Worm (Caenorhabditis elegans) whole organism, L3 larva: ENCODE data around the gene set-25.

ENCODE experiments used
- R02D3.7 ChIP-seq: fragments of 150-350 bp; optimal IDR thresholded peaks from 2 replicates; lab custom pipeline; 2014; ENCODE audit warnings: missing biosample characterization, missing genetic modification characterization
- aly-2 ChIP-seq: fragments of 150-350 bp; optimal IDR thresholded peaks from 2 replicates; lab custom pipeline; 2014; ENCODE audit warnings: missing biosample characterization, missing genetic modification characterization
- ama-1 ChIP-seq: fragments of 150-350 bp; optimal IDR thresholded peaks from 2 replicates; lab custom pipeline; 2018
- ceh-28 ChIP-seq: fragments of 150-350 bp; optimal IDR thresholded peaks from 2 replicates; lab custom pipeline; 2014; ENCODE audit warnings: missing biosample characterization, missing genetic modification reagents, missing genetic modification characterization
- ceh-82 ChIP-seq: fragments of 150-350 bp; optimal IDR thresholded peaks from 2 replicates; lab custom pipeline; 2014; ENCODE audit warnings: missing biosample characterization, missing genetic modification characterization
- daf-12 ChIP-seq: fragments of 150-350 bp; optimal IDR thresholded peaks from 2 replicates; lab custom pipeline; 2014; ENCODE audit warnings: missing biosample characterization, missing genetic modification reagents, missing genetic modification characterization
- egl-27 ChIP-seq: sonication (generic microtip); optimal IDR thresholded peaks from 4 replicates; lab custom pipeline; 2017; ENCODE audit warnings: missing biosample characterization, missing genetic modification reagents, missing genetic modification characterization
- egl-5 ChIP-seq: fragments of 150-350 bp; optimal IDR thresholded peaks from 2 replicates; lab custom pipeline; 2017; ENCODE audit warnings: missing biosample characterization, missing genetic modification reagents, missing genetic modification characterization, inconsistent platforms
- elt-3 ChIP-seq, 3 experiments: fragments of 150-350 bp in 1 of 3; sonication (generic microtip) in 2 of 3; optimal IDR thresholded peaks; 2 replicates in 2 of 3; 4 replicates in 1 of 3; lab custom pipeline; 2014 to 2017; ENCODE audit warnings: missing biosample characterization in 3 of 3, missing genetic modification characterization in 3 of 3
- eor-1 ChIP-seq, 2 experiments: fragments of 150-350 bp; optimal IDR thresholded peaks; 2 replicates each; lab custom pipeline; 2014 to 2018; ENCODE audit warnings: missing biosample characterization in 2 of 2, missing genetic modification characterization in 2 of 2
- fkh-10 ChIP-seq: sonication (generic microtip); optimal IDR thresholded peaks from 2 replicates; lab custom pipeline; 2017; ENCODE audit warnings: missing biosample characterization, missing genetic modification reagents, missing genetic modification characterization
- fos-1 ChIP-seq: fragments of 150-350 bp; optimal IDR thresholded peaks from 2 replicates; lab custom pipeline; 2014; ENCODE audit warnings: missing biosample characterization, missing genetic modification characterization
- jun-1 ChIP-seq: fragments of 150-350 bp; optimal IDR thresholded peaks from 2 replicates; lab custom pipeline; 2014; ENCODE audit warnings: missing biosample characterization, missing genetic modification reagents, missing genetic modification characterization
- lin-15B ChIP-seq: fragments of 150-350 bp; optimal IDR thresholded peaks from 2 replicates; lab custom pipeline; 2014; ENCODE audit warnings: missing biosample characterization, missing genetic modification characterization
- lin-39 ChIP-seq: fragments of 150-350 bp; optimal IDR thresholded peaks from 2 replicates; lab custom pipeline; 2018; ENCODE audit warnings: missing biosample characterization, missing genetic modification reagents, missing genetic modification characterization
- lsy-12 ChIP-seq: sonication (generic microtip); optimal IDR thresholded peaks from 2 replicates; lab custom pipeline; 2016; ENCODE audit warnings: mild to moderate bottlenecking, missing genetic modification characterization, missing compliant biosample characterization
- mdl-1 ChIP-seq: fragments of 150-350 bp; optimal IDR thresholded peaks from 2 replicates; lab custom pipeline; 2014; ENCODE audit warnings: missing biosample characterization, missing genetic modification characterization
- nfya-1 ChIP-seq: sonication (generic microtip); optimal IDR thresholded peaks from 2 replicates; lab custom pipeline; 2017; ENCODE audit warnings: missing genetic modification characterization, mild to moderate bottlenecking, missing compliant biosample characterization, antibody characterized with exemption, moderate library complexity; ENCODE audit not compliant: insufficient read depth
- nhr-11 ChIP-seq: fragments of 150-350 bp; optimal IDR thresholded peaks from 2 replicates; lab custom pipeline; 2014; ENCODE audit warnings: missing biosample characterization, missing genetic modification characterization
- nhr-12 ChIP-seq: fragments of 150-350 bp; optimal IDR thresholded peaks from 2 replicates; lab custom pipeline; 2014; ENCODE audit warnings: missing biosample characterization, missing genetic modification characterization
- nhr-23 ChIP-seq: fragments of 150-350 bp; optimal IDR thresholded peaks from 2 replicates; lab custom pipeline; 2014; ENCODE audit warnings: missing biosample characterization, missing genetic modification reagents, missing genetic modification characterization
- nhr-237 ChIP-seq: fragments of 150-350 bp; optimal IDR thresholded peaks from 2 replicates; lab custom pipeline; 2014; ENCODE audit warnings: missing biosample characterization, missing genetic modification characterization
- nhr-28 ChIP-seq: fragments of 150-350 bp; optimal IDR thresholded peaks from 2 replicates; lab custom pipeline; 2014; ENCODE audit warnings: missing biosample characterization, missing genetic modification characterization
- nhr-43 ChIP-seq: sonication (generic microtip); optimal IDR thresholded peaks from 2 replicates; lab custom pipeline; 2016; ENCODE audit warnings: mild to moderate bottlenecking, missing genetic modification characterization, missing compliant biosample characterization; ENCODE audit not compliant: poor library complexity, severe bottlenecking
- nhr-67 ChIP-seq: fragments of 150-350 bp; optimal IDR thresholded peaks from 2 replicates; lab custom pipeline; 2014; ENCODE audit warnings: missing biosample characterization, missing genetic modification characterization
- nhr-76 ChIP-seq: fragments of 150-350 bp; sonication (generic microtip); optimal IDR thresholded peaks from 5 replicates; lab custom pipeline; 2014; ENCODE audit warnings: missing biosample characterization, missing genetic modification characterization
- nhr-77 ChIP-seq: fragments of 150-350 bp; optimal IDR thresholded peaks from 2 replicates; lab custom pipeline; 2014; ENCODE audit warnings: missing biosample characterization, missing genetic modification characterization
- pha-4 ChIP-seq: fragments of 150-350 bp; optimal IDR thresholded peaks from 2 replicates; lab custom pipeline; 2014; ENCODE audit warnings: missing biosample characterization, missing genetic modification reagents, missing genetic modification characterization
- pqm-1 ChIP-seq: fragments of 150-350 bp; optimal IDR thresholded peaks from 2 replicates; lab custom pipeline; 2017; ENCODE audit warnings: missing biosample characterization, missing genetic modification characterization, inconsistent platforms
- sea-2 ChIP-seq: fragments of 150-350 bp; sonication (generic microtip); optimal IDR thresholded peaks from 4 replicates; lab custom pipeline; 2014; ENCODE audit warnings: missing biosample characterization, missing genetic modification reagents, missing genetic modification characterization
- skn-1 ChIP-seq: fragments of 150-350 bp; optimal IDR thresholded peaks from 2 replicates; lab custom pipeline; 2014; ENCODE audit warnings: missing biosample characterization, missing genetic modification characterization
- snpc-4 ChIP-seq: fragments of 150-350 bp; optimal IDR thresholded peaks from 2 replicates; lab custom pipeline; 2014; ENCODE audit warnings: missing biosample characterization, missing genetic modification characterization
- tbx-2 ChIP-seq: sonication (generic microtip); optimal IDR thresholded peaks from 2 replicates; lab custom pipeline; 2016; ENCODE audit warnings: mild to moderate bottlenecking, missing genetic modification characterization, missing compliant biosample characterization
- unc-39 ChIP-seq: sonication (generic microtip); optimal IDR thresholded peaks from 4 replicates; lab custom pipeline; 2017; ENCODE audit warnings: missing biosample characterization, missing genetic modification characterization
- unc-62 ChIP-seq: fragments of 150-350 bp; sonication (generic microtip); optimal IDR thresholded peaks from 4 replicates; lab custom pipeline; 2014; ENCODE audit warnings: missing biosample characterization, missing genetic modification reagents, missing genetic modification characterization
- zag-1 ChIP-seq: fragments of 150-350 bp; optimal IDR thresholded peaks from 2 replicates; lab custom pipeline; 2014; ENCODE audit warnings: missing biosample characterization, missing genetic modification characterization

Gene set-25

ce11 chrIII:13328911-13329310, 36.0 kb upstream of the set-25 start:
- TF ChIP-seq nhr-77 (tag; lab: Kevin White, UChicago) (no peak), nhr-12 (tag; lab: Kevin White, UChicago) (no peak), nhr-23 (tag; lab: Kevin White, UChicago) (no peak), egl-27 (no peak), mdl-1 (tag; lab: Kevin White, UChicago) (no peak)
- TF ChIP-seq, all 47 proteins: peak for 0

- TF ChIP-seq unc-39 (tag; lab: Kevin White, UChicago) (no peak), skn-1 (tag; lab: Kevin White, UChicago) (no peak), sea-2 (GFP tag; lab: Kevin White, UChicago) (no peak), ama-1 (lab: Kevin White, UChicago) (no peak)
Observed at ce11 chrIII:13324739-13325138, 31.8 kb upstream of the set-25 start, which contains the start of gene F53A2.1. Gene F53A2.1 (minus strand): TSS chrIII:13324839.

- TF ChIP-seq sea-2 (GFP tag; lab: Kevin White, UChicago): no peak
- no peak for TF ChIP-seq unc-39 (tag; lab: Kevin White, UChicago)
- TF ChIP-seq nhr-77 (tag; lab: Kevin White, UChicago): no peak
- no peak for TF ChIP-seq R02D3.7
- TF ChIP-seq unc-62: no peak
- no peak for TF ChIP-seq fos-1 (tag; lab: Kevin White, UChicago)
- no peak for TF ChIP-seq nhr-67 (tag; lab: Kevin White, UChicago)
- TF ChIP-seq mdl-1 (tag; lab: Kevin White, UChicago): no peak
- TF ChIP-seq lin-15B (tag; lab: Kevin White, UChicago): no peak
- TF ChIP-seq pha-4 (tag; lab: Kevin White, UChicago): no peak
- no peak for TF ChIP-seq ama-1 (lab: Kevin White, UChicago)
- TF ChIP-seq daf-12 (tag; lab: Kevin White, UChicago): no peak
- TF ChIP-seq nhr-28 (tag; lab: Kevin White, UChicago): no peak
- no peak for TF ChIP-seq nhr-76
- TF ChIP-seq lin-39 (tag; lab: Kevin White, UChicago): no peak
- TF ChIP-seq eor-1 (tag; optimal IDR thresholded peaks at IDR 0.05; lab: Kevin White, UChicago): no peak
- TF ChIP-seq fkh-10 (GFP tag; lab: Kevin White, UChicago): no peak
- TF ChIP-seq snpc-4 (tag; lab: Kevin White, UChicago): no peak
- no peak for TF ChIP-seq ceh-28 (tag; lab: Kevin White, UChicago)
- TF ChIP-seq elt-3 (tag; optimal IDR thresholded peaks at IDR 0.05; lab: Kevin White, UChicago): no peak
Observed at ce11 chrIII:13322578-13322977, 29.7 kb upstream of the set-25 start, which contains the start of gene F53A2.11. Gene F53A2.11 (minus strand): TSS chrIII:13322678.

- TF ChIP-seq nfya-1 (tag; lab: Kevin White, UChicago): peak; percentile 58
- no peak for TF ChIP-seq nhr-237 (tag; lab: Kevin White, UChicago)
Observed at ce11 chrIII:13317383-13317911, 24.6 kb upstream of the set-25 start.

- TF ChIP-seq nhr-67 (tag; lab: Kevin White, UChicago) (no peak), pqm-1 (tag; lab: Kevin White, UChicago) (no peak), mdl-1 (tag; lab: Kevin White, UChicago) (no peak), egl-5 (tag; lab: Kevin White, UChicago) (no peak), nhr-23 (tag; lab: Kevin White, UChicago) (no peak), zag-1 (no peak), nhr-11 (tag; lab: Kevin White, UChicago) (no peak), tbx-2 (no peak), aly-2 (no peak), nhr-43 (no peak), jun-1 (tag; lab: Kevin White, UChicago) (no peak), daf-12 (tag; lab: Kevin White, UChicago) (no peak), lsy-12 (tag; lab: Kevin White, UChicago) (no peak), nhr-76 (no peak), skn-1 (tag; lab: Kevin White, UChicago) (no peak), pha-4 (tag; lab: Kevin White, UChicago) (no peak), R02D3.7 (no peak), fos-1 (tag; lab: Kevin White, UChicago) (no peak), ceh-82 (tag; lab: Kevin White, UChicago) (no peak)
Observed at ce11 chrIII:13316935-13317334, 24.0 kb upstream of the set-25 start.
